Fruit fly (Drosophila melanogaster): ENCODE results near the gene CG1077.

- TF ChIP-seq insv (optimal IDR thresholded peaks at IDR 0.05) = no peak
- TF ChIP-seq Myc (optimal IDR thresholded peaks at IDR 0.05) = no peak
- no peak for TF ChIP-seq psq (optimal IDR thresholded peaks at IDR 0.05)
Measured at dm6 chr3R:6214227-6214626, 46.9 kb downstream of the CG1077 start.

All from Kc167 (cell line).